Worm (Caenorhabditis elegans) whole organism, L1 larva: ENCODE data around the gene srv-1.

Experiments
- C04F5.9 ChIP-seq: sonication (generic microtip); optimal IDR thresholded peaks from 2 replicates; lab custom pipeline; 2016; ENCODE audit warnings: missing genetic modification characterization, missing compliant biosample characterization
- C16A3.4 ChIP-seq: fragments of 150-350 bp; optimal IDR thresholded peaks from 2 replicates; lab custom pipeline; 2014; ENCODE audit warnings: missing biosample characterization, missing genetic modification characterization
- C34B4.2 ChIP-seq: sonication (generic microtip); optimal IDR thresholded peaks from 2 replicates; lab custom pipeline; 2017; ENCODE audit warnings: mild to moderate bottlenecking, missing genetic modification characterization, missing compliant biosample characterization
- F16B12.6 ChIP-seq: fragments of 150-350 bp; optimal IDR thresholded peaks from 2 replicates; lab custom pipeline; 2014; ENCODE audit warnings: missing biosample characterization, missing genetic modification characterization
- aha-1 ChIP-seq: fragments of 150-350 bp; optimal IDR thresholded peaks from 2 replicates; lab custom pipeline; 2014; ENCODE audit warnings: missing biosample characterization, missing genetic modification characterization
- alr-1 ChIP-seq: fragments of 200-800 bp; sonication (Bioruptor generic); optimal IDR thresholded peaks from 2 replicates; lab custom pipeline; 2018; ENCODE audit warnings: borderline replicate concordance, mild to moderate bottlenecking, missing genetic modification characterization, missing compliant biosample characterization
- aly-2 ChIP-seq: fragments of 150-350 bp; optimal IDR thresholded peaks from 2 replicates; lab custom pipeline; 2014; ENCODE audit warnings: missing biosample characterization, missing genetic modification characterization
- ama-1 ChIP-seq: fragments of 150-350 bp; optimal IDR thresholded peaks from 2 replicates; lab custom pipeline; 2014
- blmp-1 ChIP-seq: fragments of 150-350 bp; optimal IDR thresholded peaks from 2 replicates; lab custom pipeline; 2014; ENCODE audit warnings: missing biosample characterization, missing genetic modification characterization
- ceh-8 ChIP-seq: fragments of 200-800 bp; sonication (Bioruptor generic); optimal IDR thresholded peaks from 2 replicates; lab custom pipeline; 2018; ENCODE audit warnings: mild to moderate bottlenecking, missing genetic modification characterization, moderate library complexity, missing compliant biosample characterization
- ceh-82 ChIP-seq, 3 experiments: fragments of 150-350 bp in 1 of 3; sonication (generic microtip) in 2 of 3; optimal IDR thresholded peaks; 2 replicates each; lab custom pipeline; 2014 to 2017; ENCODE audit warnings: missing biosample characterization in 3 of 3, missing genetic modification characterization in 3 of 3
- ceh-88 ChIP-seq: fragments of 200-800 bp; sonication (Bioruptor generic); IDR thresholded peaks from 2 replicates; pipeline ENCODE4 v1.3.6; 2022; ENCODE audit warnings: missing genetic modification characterization, missing compliant biosample characterization
- ces-1 ChIP-seq: fragments of 150-350 bp; optimal IDR thresholded peaks from 2 replicates; lab custom pipeline; 2014; ENCODE audit warnings: missing biosample characterization, missing genetic modification reagents, missing genetic modification characterization
- dpl-1 ChIP-seq, 3 experiments: fragments of 150-350 bp in 2 of 3; sonication (generic microtip) in 1 of 3; optimal IDR thresholded peaks; 2 replicates each; lab custom pipeline; 2014 to 2017; ENCODE audit warnings: missing biosample characterization in 3 of 3, missing genetic modification characterization in 3 of 3, missing genetic modification reagents in 3 of 3
- egl-13 ChIP-seq: sonication (generic microtip); optimal IDR thresholded peaks from 2 replicates; lab custom pipeline; 2016; ENCODE audit warnings: missing genotype, missing genetic modification reagents, missing genetic modification characterization, missing compliant biosample characterization
- elt-3 ChIP-seq, 6 experiments: fragments of 150-350 bp in 1 of 6; sonication (generic microtip); optimal IDR thresholded peaks; 2 replicates each; lab custom pipeline; 2017 to 2018; ENCODE audit warnings: missing biosample characterization in 6 of 6, missing genetic modification characterization in 6 of 6, inconsistent platforms in 1 of 6
- ets-5 ChIP-seq: fragments of 200-800 bp; sonication (Bioruptor generic); IDR thresholded peaks from 2 replicates; pipeline ENCODE4 v1.3.6; 2022; ENCODE audit warnings: missing genetic modification characterization, missing compliant biosample characterization
- fkh-4 ChIP-seq: sonication (generic microtip); optimal IDR thresholded peaks from 2 replicates; lab custom pipeline; 2016; ENCODE audit warnings: missing compliant biosample characterization, missing genetic modification characterization, borderline replicate concordance
- fos-1 ChIP-seq: fragments of 150-350 bp; optimal IDR thresholded peaks from 2 replicates; lab custom pipeline; 2014; ENCODE audit warnings: missing biosample characterization, missing genetic modification characterization
- grh-1 ChIP-seq: fragments of 200-800 bp; sonication (Bioruptor generic); IDR thresholded peaks from 2 replicates; pipeline ENCODE4 v1.3.6; 2022; ENCODE audit warnings: missing genetic modification reagents, missing genetic modification characterization, missing compliant biosample characterization
- hlh-17 ChIP-seq: fragments of 200-800 bp; sonication (Bioruptor generic); optimal IDR thresholded peaks from 2 replicates; lab custom pipeline; 2018; ENCODE audit warnings: missing genetic modification characterization, mild to moderate bottlenecking, missing compliant biosample characterization, moderate library complexity, borderline replicate concordance
- hlh-4 ChIP-seq: sonication (generic microtip); optimal IDR thresholded peaks from 2 replicates; lab custom pipeline; 2016; ENCODE audit warnings: mild to moderate bottlenecking, missing genetic modification characterization, missing compliant biosample characterization
- hpl-2 ChIP-seq: fragments of 150-350 bp; optimal IDR thresholded peaks from 2 replicates; lab custom pipeline; 2014; ENCODE audit warnings: missing biosample characterization, missing genetic modification reagents, missing genetic modification characterization
- irx-1 ChIP-seq: sonication (generic microtip); optimal IDR thresholded peaks from 2 replicates; lab custom pipeline; 2016; ENCODE audit warnings: missing genetic modification characterization, missing compliant biosample characterization
- isw-1 ChIP-seq: fragments of 200-800 bp; sonication (Bioruptor generic); IDR thresholded peaks from 2 replicates; pipeline ENCODE4 v1.3.6; 2022; ENCODE audit warnings: missing genetic modification characterization, missing compliant biosample characterization
- lin-14 ChIP-seq: fragments of 200-800 bp; sonication (Bioruptor generic); optimal IDR thresholded peaks from 2 replicates; lab custom pipeline; 2018; ENCODE audit warnings: mild to moderate bottlenecking, missing genetic modification characterization, moderate library complexity, missing compliant biosample characterization
- lin-35 ChIP-seq, 2 experiments: fragments of 150-350 bp; optimal IDR thresholded peaks; 2 replicates each; lab custom pipeline; 2014; ENCODE audit warnings: missing biosample characterization in 2 of 2, missing genetic modification characterization in 2 of 2, missing genetic modification reagents in 2 of 2
- lir-3 ChIP-seq: sonication (generic microtip); optimal IDR thresholded peaks from 2 replicates; lab custom pipeline; 2016; ENCODE audit warnings: mild to moderate bottlenecking, missing genetic modification characterization, moderate library complexity, missing compliant biosample characterization; ENCODE audit not compliant: poor library complexity
- lsy-2 ChIP-seq, 2 experiments: fragments of 150-350 bp; optimal IDR thresholded peaks; 2 replicates each; lab custom pipeline; 2014; ENCODE audit warnings: missing biosample characterization in 2 of 2, missing genetic modification characterization in 2 of 2
- mab-9 ChIP-seq: fragments of 200-800 bp; sonication (Bioruptor generic); IDR thresholded peaks from 2 replicates; pipeline ENCODE4 v1.3.6; 2022; ENCODE audit warnings: missing genetic modification reagents, missing genetic modification characterization, missing compliant biosample characterization
- mdl-1 ChIP-seq, 2 experiments: fragments of 150-350 bp; optimal IDR thresholded peaks; 2 replicates each; lab custom pipeline; 2014 to 2017; ENCODE audit warnings: missing biosample characterization in 2 of 2, missing genetic modification characterization in 2 of 2, inconsistent platforms in 1 of 2
- mef-2 ChIP-seq: fragments of 150-350 bp; optimal IDR thresholded peaks from 2 replicates; lab custom pipeline; 2014; ENCODE audit warnings: missing biosample characterization, missing genetic modification characterization
- mep-1 ChIP-seq: fragments of 150-350 bp; optimal IDR thresholded peaks from 2 replicates; lab custom pipeline; 2014; ENCODE audit warnings: missing biosample characterization, missing genetic modification characterization
- nhr-12 ChIP-seq: sonication (generic microtip); optimal IDR thresholded peaks from 2 replicates; lab custom pipeline; 2017; ENCODE audit warnings: missing biosample characterization, missing genetic modification characterization
- nhr-20 ChIP-seq: sonication (generic microtip); optimal IDR thresholded peaks from 2 replicates; lab custom pipeline; 2016; ENCODE audit warnings: mild to moderate bottlenecking, missing genetic modification characterization, missing compliant biosample characterization
- nhr-28 ChIP-seq: fragments of 150-350 bp; optimal IDR thresholded peaks from 2 replicates; lab custom pipeline; 2014; ENCODE audit warnings: missing biosample characterization, missing genetic modification characterization
- nhr-76 ChIP-seq: sonication (generic microtip); optimal IDR thresholded peaks from 2 replicates; lab custom pipeline; 2017; ENCODE audit warnings: missing biosample characterization, missing genetic modification characterization
- nhr-77 ChIP-seq: fragments of 150-350 bp; optimal IDR thresholded peaks from 2 replicates; lab custom pipeline; 2014; ENCODE audit warnings: missing biosample characterization, missing genetic modification characterization
- nhr-85 ChIP-seq: sonication (generic microtip); peaks from one replicate; lab custom pipeline; 2016; ENCODE audit warnings: missing genetic modification characterization, inconsistent platforms, missing compliant biosample characterization
- pag-3 ChIP-seq: sonication (generic microtip); optimal IDR thresholded peaks from 2 replicates; lab custom pipeline; 2017; ENCODE audit warnings: missing genetic modification characterization, mild to moderate bottlenecking, missing compliant biosample characterization, antibody characterized with exemption, borderline replicate concordance; ENCODE audit not compliant: insufficient read depth
- pax-3 ChIP-seq: fragments of 200-800 bp; sonication (Bioruptor generic); optimal IDR thresholded peaks from 2 replicates; lab custom pipeline; 2018; ENCODE audit warnings: mild to moderate bottlenecking, missing genetic modification characterization, moderate library complexity, missing compliant biosample characterization
- skn-1 ChIP-seq: fragments of 150-350 bp; optimal IDR thresholded peaks from 2 replicates; lab custom pipeline; 2014; ENCODE audit warnings: missing biosample characterization, missing genetic modification characterization
- snpc-4 ChIP-seq: fragments of 150-350 bp; optimal IDR thresholded peaks from 2 replicates; lab custom pipeline; 2014; ENCODE audit warnings: missing biosample characterization, missing genetic modification characterization
- sptf-1 ChIP-seq: fragments of 150-350 bp; optimal IDR thresholded peaks from 2 replicates; lab custom pipeline; 2014; ENCODE audit warnings: missing biosample characterization, missing genetic modification characterization
- sup-37 ChIP-seq: fragments of 200-800 bp; sonication (Bioruptor generic); optimal IDR thresholded peaks from 2 replicates; lab custom pipeline; 2018; ENCODE audit warnings: mild to moderate bottlenecking, missing genetic modification characterization, missing compliant biosample characterization
- swsn-7 ChIP-seq: sonication (generic microtip); optimal IDR thresholded peaks from 2 replicates; lab custom pipeline; 2016; ENCODE audit warnings: missing genetic modification characterization, missing compliant biosample characterization
- tbx-2 ChIP-seq: sonication (generic microtip); optimal IDR thresholded peaks from 2 replicates; lab custom pipeline; 2016; ENCODE audit warnings: missing genetic modification characterization, missing compliant biosample characterization
- tlp-1 ChIP-seq: fragments of 150-350 bp; optimal IDR thresholded peaks from 2 replicates; lab custom pipeline; 2014; ENCODE audit warnings: missing biosample characterization, missing genetic modification characterization
- unc-30 ChIP-seq: sonication (generic microtip); optimal IDR thresholded peaks from 2 replicates; lab custom pipeline; 2017; ENCODE audit warnings: missing biosample characterization, missing genetic modification characterization
- unc-62 ChIP-seq: fragments of 150-350 bp; optimal IDR thresholded peaks from 2 replicates; lab custom pipeline; 2014; ENCODE audit warnings: missing biosample characterization, missing genetic modification reagents, missing genetic modification characterization
- unc-98 ChIP-seq: fragments of 200-800 bp; sonication (Bioruptor generic); IDR thresholded peaks from 2 replicates; pipeline ENCODE4 v1.3.6; 2022; ENCODE audit warnings: missing genetic modification characterization, missing compliant biosample characterization
- vab-15 ChIP-seq: sonication (generic microtip); optimal IDR thresholded peaks from 2 replicates; lab custom pipeline; 2017; ENCODE audit warnings: missing genotype, mild to moderate bottlenecking, missing genetic modification characterization, missing compliant biosample characterization
- zip-4 ChIP-seq: fragments of 200-800 bp; sonication (Bioruptor generic); optimal IDR thresholded peaks from 2 replicates; lab custom pipeline; 2018; ENCODE audit warnings: mild to moderate bottlenecking, missing genetic modification characterization, moderate library complexity, missing compliant biosample characterization
- ztf-4 ChIP-seq: fragments of 150-350 bp; optimal IDR thresholded peaks from 2 replicates; lab custom pipeline; 2014; ENCODE audit warnings: missing biosample characterization, missing genetic modification characterization

srv-1 gene

ce11 chrIII:6871067-6871466, 20.9 kb downstream of the srv-1 start (continued):
- TF ChIP-seq mef-2 (no peak), tbx-2 (tag; lab: Kevin White, UChicago) (no peak), mdl-1 (tag; optimal IDR thresholded peaks at IDR 0.05; lab: Kevin White, UChicago) (peak in 1 of 2 experiments; percentile 35), nhr-28 (tag; lab: Kevin White, UChicago) (no peak), ztf-4 (tag; lab: Kevin White, UChicago) (no peak), C16A3.4 (no peak), vab-15 (tag; lab: Kevin White, UChicago) (no peak), C34B4.2 (tag; lab: Kevin White, UChicago) (no peak), aly-2 (tag; lab: Kevin White, UChicago) (no peak), ces-1 (no peak), unc-30 (tag; lab: Kevin White, UChicago) (no peak), ceh-8 (no peak), lsy-2 (tag; optimal IDR thresholded peaks at IDR 0.05; lab: Kevin White, UChicago) (peak; percentile 47 to 62), ceh-82 (tag; optimal IDR thresholded peaks at IDR 0.05; lab: Kevin White, UChicago) (no peak), pax-3 (tag; lab: Kevin White, UChicago) (no peak), aha-1 (tag; lab: Kevin White, UChicago) (no peak), ama-1 (lab: Kevin White, UChicago) (no peak), lir-3 (no peak), grh-1 (GFP tag; lab: Robert Waterston, UW) (no peak), nhr-85 (no peak), pag-3 (tag; lab: Kevin White, UChicago) (no peak), F16B12.6 (tag; lab: Kevin White, UChicago) (no peak), nhr-20 (peak; percentile 16), blmp-1 (tag; lab: Kevin White, UChicago) (no peak), skn-1 (tag; lab: Kevin White, UChicago) (no peak), unc-62 (GFP tag; lab: Kevin White, UChicago) (no peak), ets-5 (GFP tag; lab: Robert Waterston, UW) (no peak), hpl-2 (GFP tag; lab: Kevin White, UChicago) (no peak), C04F5.9 (no peak), isw-1 (GFP tag; lab: Robert Waterston, UW) (no peak), sptf-1 (tag; lab: Kevin White, UChicago) (no peak), fos-1 (tag; lab: Kevin White, UChicago) (no peak), fkh-4 (tag; lab: Kevin White, UChicago) (no peak), mab-9 (GFP tag; lab: Robert Waterston, UW) (no peak), hlh-4 (tag; lab: Kevin White, UChicago) (no peak), alr-1 (tag; lab: Kevin White, UChicago) (no peak), lin-35 (GFP tag; optimal IDR thresholded peaks at IDR 0.05; lab: Kevin White, UChicago) (no peak), egl-13 (tag; lab: Kevin White, UChicago) (no peak), nhr-77 (tag; lab: Kevin White, UChicago) (no peak), lin-14 (GFP tag; lab: Kevin White, UChicago) (peak; percentile 66), dpl-1 (GFP tag; optimal IDR thresholded peaks at IDR 0.05; lab: Kevin White, UChicago) (no peak), snpc-4 (tag; lab: Kevin White, UChicago) (no peak), elt-3 (tag; optimal IDR thresholded peaks at IDR 0.05; lab: Kevin White, UChicago) (no peak), nhr-76 (tag; lab: Kevin White, UChicago) (no peak), ceh-88 (no peak), sup-37 (GFP tag; lab: Kevin White, UChicago) (no peak), nhr-12 (tag; lab: Kevin White, UChicago) (no peak), unc-98 (GFP tag; lab: Robert Waterston, UW) (no peak), tlp-1 (tag; lab: Kevin White, UChicago) (no peak), swsn-7 (tag; lab: Kevin White, UChicago) (peak; percentile 8), irx-1 (tag; lab: Kevin White, UChicago) (no peak), hlh-17 (GFP tag; lab: Kevin White, UChicago) (no peak), mep-1 (tag; lab: Kevin White, UChicago) (no peak), zip-4 (GFP tag; lab: Kevin White, UChicago) (no peak)
